Fruit fly (Drosophila melanogaster) whole organism, embryonic: Measurements from ENCODE around the gene CG5326.

Experiments
- Adf1 ChIP-seq: fragments of 200-800 bp; sonication (Bioruptor generic); IDR thresholded peaks from 2 replicates; pipeline ENCODE4 v1.3.6; 2022; ENCODE audit warnings: missing biosample characterization, missing genetic modification characterization
- Antp ChIP-seq: fragments of 200-800 bp; sonication (Bioruptor generic); optimal IDR thresholded peaks from 3 replicates; lab custom pipeline; 2016; ENCODE audit warnings: missing biosample characterization, missing genetic modification characterization
- Bgb ChIP-seq: fragments of 200-800 bp; sonication (Bioruptor generic); IDR thresholded peaks from 2 replicates; pipeline ENCODE4 v1.3.6; 2022; ENCODE audit warnings: missing biosample characterization, missing genetic modification characterization; ENCODE audit not compliant: partially characterized antibody
- Bteb2 ChIP-seq: fragments of 200-800 bp; sonication (Bioruptor generic); optimal IDR thresholded peaks from 2 replicates; lab custom pipeline; 2016; ENCODE audit warnings: missing biosample characterization, missing genetic modification characterization
- CG1024 ChIP-seq: fragments of 200-800 bp; sonication (Bioruptor generic); IDR thresholded peaks from 2 replicates; pipeline ENCODE4 v1.3.6; 2022; ENCODE audit warnings: missing biosample characterization, missing genetic modification characterization
- CG10267 ChIP-seq: fragments of 200-800 bp; sonication (Bioruptor generic); optimal IDR thresholded peaks from 2 replicates; lab custom pipeline; 2018; ENCODE audit warnings: missing biosample characterization, mild to moderate bottlenecking, missing genetic modification characterization, moderate library complexity
- CG10979 ChIP-seq: fragments of 200-800 bp; sonication (Bioruptor generic); optimal IDR thresholded peaks from 2 replicates; lab custom pipeline; 2018; ENCODE audit warnings: missing biosample characterization, mild to moderate bottlenecking, missing genetic modification characterization, moderate library complexity
- CG11093 ChIP-seq: fragments of 200-800 bp; sonication (Bioruptor generic); IDR thresholded peaks from 3 replicates; pipeline ENCODE4 v1.3.6; 2022; ENCODE audit warnings: missing biosample characterization, missing genetic modification characterization
- CG12299 ChIP-seq: fragments of 200-800 bp; sonication (Bioruptor generic); optimal IDR thresholded peaks from 2 replicates; lab custom pipeline; 2018; ENCODE audit warnings: missing biosample characterization, mild to moderate bottlenecking, missing genetic modification characterization
- CG12659 ChIP-seq: fragments of 200-800 bp; sonication (Bioruptor generic); optimal IDR thresholded peaks from 3 replicates; lab custom pipeline; 2017; ENCODE audit warnings: mild to moderate bottlenecking, missing biosample characterization, missing genetic modification reagents, missing genetic modification characterization
- CG13123 ChIP-seq: fragments of 200-800 bp; sonication (Bioruptor generic); optimal IDR thresholded peaks from 2 replicates; lab custom pipeline; 2016; ENCODE audit warnings: missing biosample characterization, missing genetic modification characterization
- CG14710 ChIP-seq: fragments of 200-800 bp; sonication (Bioruptor generic); optimal IDR thresholded peaks from 3 replicates; lab custom pipeline; 2019; ENCODE audit warnings: missing biosample characterization, mild to moderate bottlenecking, missing genetic modification characterization, moderate library complexity
- CG15696 ChIP-seq: fragments of 200-800 bp; sonication (Bioruptor generic); optimal IDR thresholded peaks from 2 replicates; lab custom pipeline; 2019; ENCODE audit warnings: missing biosample characterization, mild to moderate bottlenecking, missing genetic modification characterization, moderate library complexity
- CG17359 ChIP-seq: fragments of 200-800 bp; sonication (Bioruptor generic); optimal IDR thresholded peaks from 3 replicates; lab custom pipeline; 2018; ENCODE audit warnings: missing biosample characterization, mild to moderate bottlenecking, missing genetic modification characterization, moderate library complexity
- CG2202 ChIP-seq: fragments of 200-800 bp; sonication (Bioruptor generic); optimal IDR thresholded peaks from 2 replicates; lab custom pipeline; 2018; ENCODE audit warnings: missing biosample characterization, mild to moderate bottlenecking, missing genetic modification characterization
- CG34376 ChIP-seq: fragments of 200-800 bp; sonication (Bioruptor generic); optimal IDR thresholded peaks from 2 replicates; lab custom pipeline; 2018; ENCODE audit warnings: missing biosample characterization, mild to moderate bottlenecking, missing genetic modification characterization
- CG7372 ChIP-seq: fragments of 200-800 bp; sonication (Bioruptor generic); IDR thresholded peaks from 2 replicates; pipeline ENCODE4 v1.3.6; 2022; ENCODE audit warnings: missing biosample characterization, missing genetic modification characterization
- CG7987 ChIP-seq: fragments of 200-800 bp; sonication (Bioruptor generic); optimal IDR thresholded peaks from 2 replicates; lab custom pipeline; 2018; ENCODE audit warnings: missing biosample characterization, mild to moderate bottlenecking, missing genetic modification characterization, moderate library complexity
- CG8924 ChIP-seq: fragments of 200-800 bp; optimal IDR thresholded peaks from 3 replicates; lab custom pipeline; 2019; ENCODE audit warnings: missing biosample characterization, mild to moderate bottlenecking, missing genetic modification characterization, moderate library complexity
- CG8944 ChIP-seq: fragments of 200-800 bp; sonication (Bioruptor generic); optimal IDR thresholded peaks from 3 replicates; lab custom pipeline; 2016; ENCODE audit warnings: missing biosample characterization, missing genetic modification characterization
- Dek ChIP-seq: fragments of 200-800 bp; sonication (Bioruptor generic); optimal IDR thresholded peaks from 3 replicates; lab custom pipeline; 2019; ENCODE audit warnings: missing biosample characterization, mild to moderate bottlenecking, missing genetic modification characterization, moderate library complexity
- E2f1 ChIP-seq: fragments of 200-800 bp; sonication (Bioruptor generic); IDR thresholded peaks from 2 replicates; pipeline ENCODE4 v1.3.6; 2022; ENCODE audit warnings: missing biosample characterization, missing genetic modification characterization
- Ets65A ChIP-seq: fragments of 200-800 bp; sonication (Bioruptor generic); peaks from one replicate; lab custom pipeline; 2016; ENCODE audit warnings: missing biosample characterization, missing genetic modification characterization
- HHEX ChIP-seq: fragments of 200-800 bp; sonication (Bioruptor generic); optimal IDR thresholded peaks from 3 replicates; lab custom pipeline; 2017; ENCODE audit warnings: missing biosample characterization, mild to moderate bottlenecking, missing genetic modification characterization, missing genetic modification reagents
- HLH54F ChIP-seq: fragments of 200-800 bp; sonication (Bioruptor generic); optimal IDR thresholded peaks from 3 replicates; lab custom pipeline; 2016; ENCODE audit warnings: missing biosample characterization, missing genetic modification characterization
- Hey ChIP-seq: fragments of 200-800 bp; sonication (Bioruptor generic); optimal IDR thresholded peaks from 3 replicates; lab custom pipeline; 2018; ENCODE audit warnings: missing biosample characterization, mild to moderate bottlenecking, missing genetic modification characterization
- HmgZ ChIP-seq: fragments of 200-800 bp; sonication (Bioruptor generic); optimal IDR thresholded peaks from 2 replicates; lab custom pipeline; 2018; ENCODE audit warnings: missing biosample characterization, mild to moderate bottlenecking, missing genetic modification characterization
- Hmr ChIP-seq: fragments of 200-800 bp; sonication (Bioruptor generic); optimal IDR thresholded peaks from 3 replicates; lab custom pipeline; 2017; ENCODE audit warnings: mild to moderate bottlenecking, missing biosample characterization, missing genetic modification reagents, missing genetic modification characterization
- Jarid2 ChIP-seq: fragments of 200-800 bp; sonication (Bioruptor generic); optimal IDR thresholded peaks from 3 replicates; lab custom pipeline; 2017; ENCODE audit warnings: mild to moderate bottlenecking, missing biosample characterization, missing genetic modification reagents, missing genetic modification characterization
- Mad ChIP-seq: fragments of 200-800 bp; sonication (Bioruptor generic); optimal IDR thresholded peaks from 2 replicates; lab custom pipeline; 2016; ENCODE audit warnings: missing biosample characterization, missing genetic modification characterization
- NC2β ChIP-seq: fragments of 200-800 bp; sonication (Bioruptor generic); optimal IDR thresholded peaks from 2 replicates; lab custom pipeline; 2016; ENCODE audit warnings: missing biosample characterization, missing genetic modification characterization
- NFAT ChIP-seq: fragments of 200-800 bp; sonication (Bioruptor generic); IDR thresholded peaks from 2 replicates; pipeline ENCODE4 v1.3.6; 2022; ENCODE audit warnings: missing biosample characterization, missing genetic modification characterization
- Sox100B ChIP-seq: fragments of 200-800 bp; sonication (Bioruptor generic); optimal IDR thresholded peaks from 3 replicates; lab custom pipeline; 2018; ENCODE audit warnings: missing biosample characterization, mild to moderate bottlenecking, missing genetic modification characterization
- Sry-δ ChIP-seq: fragments of 200-800 bp; sonication (Bioruptor generic); optimal IDR thresholded peaks from 2 replicates; lab custom pipeline; 2016; ENCODE audit warnings: missing biosample characterization, missing genetic modification characterization
- Usf ChIP-seq: fragments of 200-800 bp; sonication (Bioruptor generic); optimal IDR thresholded peaks from 2 replicates; lab custom pipeline; 2017; ENCODE audit warnings: missing genotype, missing biosample characterization, missing genetic modification characterization
- ato ChIP-seq: fragments of 200-800 bp; sonication (Bioruptor generic); IDR thresholded peaks from 2 replicates; pipeline ENCODE4 v1.3.6; 2022; ENCODE audit warnings: missing biosample characterization, missing genetic modification characterization; ENCODE audit not compliant: partially characterized antibody
- bowl ChIP-seq: fragments of 200-800 bp; sonication (Bioruptor generic); IDR thresholded peaks from 2 replicates; pipeline ENCODE4 v1.3.6; 2022; ENCODE audit warnings: missing biosample characterization, missing genetic modification characterization
- caup ChIP-seq: fragments of 200-800 bp; sonication (Bioruptor generic); optimal IDR thresholded peaks from 3 replicates; lab custom pipeline; 2017; ENCODE audit warnings: missing biosample characterization, mild to moderate bottlenecking, missing genetic modification characterization, moderate library complexity; ENCODE audit not compliant: severe bottlenecking
- chif ChIP-seq, 2 experiments: fragments of 200-800 bp; sonication (Bioruptor generic); optimal IDR thresholded peaks; 3 replicates each; lab custom pipeline; 2016; ENCODE audit warnings: missing biosample characterization in 2 of 2, missing genetic modification characterization in 2 of 2
- ci ChIP-seq: fragments of 200-800 bp; sonication (Bioruptor generic); IDR thresholded peaks from 3 replicates; pipeline ENCODE4 v1.3.6; 2022; ENCODE audit warnings: missing biosample characterization, missing genetic modification characterization
- fd64A ChIP-seq: fragments of 200-800 bp; sonication (Bioruptor generic); optimal IDR thresholded peaks from 3 replicates; lab custom pipeline; 2018; ENCODE audit warnings: missing biosample characterization, mild to moderate bottlenecking, missing genetic modification characterization
- gce ChIP-seq: fragments of 200-800 bp; sonication (Bioruptor generic); IDR thresholded peaks from 3 replicates; pipeline ENCODE4 v1.3.6; 2022; ENCODE audit warnings: missing biosample characterization, missing genetic modification characterization
- grn ChIP-seq: fragments of 200-800 bp; sonication (Bioruptor generic); optimal IDR thresholded peaks from 3 replicates; lab custom pipeline; 2017; ENCODE audit warnings: missing biosample characterization, missing genetic modification characterization
- p53 ChIP-seq: fragments of 200-800 bp; sonication (Bioruptor generic); optimal IDR thresholded peaks from 2 replicates; lab custom pipeline; 2016; ENCODE audit warnings: missing biosample characterization, missing genetic modification characterization
- pfk ChIP-seq: fragments of 200-800 bp; sonication (Bioruptor generic); optimal IDR thresholded peaks from 2 replicates; lab custom pipeline; 2018; ENCODE audit warnings: missing biosample characterization, mild to moderate bottlenecking, missing genetic modification characterization, moderate library complexity
- scrt ChIP-seq: fragments of 200-800 bp; sonication (Bioruptor generic); optimal IDR thresholded peaks from 2 replicates; lab custom pipeline; 2018; ENCODE audit warnings: missing biosample characterization, mild to moderate bottlenecking, missing genetic modification characterization, moderate library complexity
- sd ChIP-seq: fragments of 200-800 bp; sonication (Bioruptor generic); optimal IDR thresholded peaks from 3 replicates; lab custom pipeline; 2018; ENCODE audit warnings: missing biosample characterization, mild to moderate bottlenecking, missing genetic modification characterization, moderate library complexity
- sr ChIP-seq: fragments of 200-800 bp; sonication (Bioruptor generic); IDR thresholded peaks from 3 replicates; pipeline ENCODE4 v1.3.6; 2022; ENCODE audit warnings: missing biosample characterization, missing genetic modification characterization
- sug ChIP-seq: fragments of 200-800 bp; optimal IDR thresholded peaks from 2 replicates; lab custom pipeline; 2019; ENCODE audit warnings: missing biosample characterization, mild to moderate bottlenecking, missing genetic modification characterization, moderate library complexity
- zfh1 ChIP-seq: fragments of 200-800 bp; sonication (Bioruptor generic); IDR thresholded peaks from 3 replicates; pipeline ENCODE4 v1.3.6; 2022; ENCODE audit warnings: missing biosample characterization, missing genetic modification characterization

CG5326 gene

DNA sequence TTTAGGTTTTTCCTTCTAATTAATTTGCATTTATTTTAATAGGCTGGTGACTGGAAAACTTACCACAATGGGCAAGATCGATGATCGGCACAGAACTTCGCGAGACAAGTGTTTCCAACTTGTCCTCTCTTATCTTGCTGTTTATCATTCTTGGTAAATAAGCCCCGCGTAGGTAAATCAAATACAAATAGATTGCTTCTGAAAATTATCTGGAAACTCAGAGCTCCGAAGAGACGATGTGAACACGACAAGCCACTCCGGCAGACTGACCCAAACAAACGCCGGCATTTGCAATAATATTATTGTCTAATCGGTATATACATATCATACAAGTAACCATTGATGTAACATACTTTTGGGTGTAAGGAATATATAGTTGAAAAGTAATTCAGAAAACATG, 9.4 kb downstream of the CG5326 start, which contains the start of gene CG33099 (continued):
- TF ChIP-seq CG8944 = peak; percentile 25
- TF ChIP-seq HLH54F (GFP tag; lab: Kevin White, UChicago) = no peak
- TF ChIP-seq Dek (tag; lab: Kevin White, UChicago) = peak; percentile 38
- TF ChIP-seq Mad (GFP tag; lab: Kevin White, UChicago) = peak; percentile 31
- TF ChIP-seq Usf (GFP tag; lab: Kevin White, UChicago) = no peak
- peak; percentile 8 for TF ChIP-seq Sry-δ (GFP tag; lab: Kevin White, UChicago)
- TF ChIP-seq NFAT = peak; percentile 45; the same call in 1 of the 2 replicates
- peak; percentile 27; the same call in 1 of the 2 replicates for TF ChIP-seq CG1024 (GFP tag; lab: Robert Waterston, UW)
- TF ChIP-seq gce (GFP tag; lab: Robert Waterston, UW) = 0 out of 3 replicates have a peak, but pooled peaks have one; percentile 7
- peak; percentile 54 for TF ChIP-seq caup (GFP tag; lab: Kevin White, UChicago)
- peak; percentile 36; the same call in 1 of the 3 replicates for TF ChIP-seq sr (GFP tag; lab: Robert Waterston, UW)
- peak; percentile 81 for TF ChIP-seq Jarid2
- peak; percentile 20 to 21 for TF ChIP-seq chif (GFP tag; optimal IDR thresholded peaks at IDR 0.05; lab: Kevin White, UChicago)
- TF ChIP-seq HmgZ (tag; lab: Kevin White, UChicago) = peak; percentile 66
- peak; percentile 29 for TF ChIP-seq HHEX (GFP tag; lab: Kevin White, UChicago)
- peak; percentile 78 for TF ChIP-seq ci (GFP tag; lab: Robert Waterston, UW)
- peak; percentile 68 for TF ChIP-seq CG15696 (tag; lab: Kevin White, UChicago)
- TF ChIP-seq sd (tag; lab: Kevin White, UChicago) = peak; percentile 18
- peak; percentile 31 for TF ChIP-seq NC2β (GFP tag; lab: Kevin White, UChicago)
- peak; percentile 11 for TF ChIP-seq CG10979 (tag; lab: Kevin White, UChicago)
- TF ChIP-seq zfh1 (GFP tag; lab: Robert Waterston, UW) = 0 out of 3 replicates have a peak, but pooled peaks have one; percentile 34
- peak; percentile 40 for TF ChIP-seq CG12299 (tag; lab: Kevin White, UChicago)
- TF ChIP-seq CG2202 (tag; lab: Kevin White, UChicago) = peak; percentile 43
- TF ChIP-seq CG10267 = peak; percentile 7
- TF ChIP-seq Hmr (GFP tag; lab: Kevin White, UChicago) = peak; percentile 65
- TF ChIP-seq Bteb2 (GFP tag; lab: Kevin White, UChicago) = peak; percentile 23
- TF ChIP-seq CG11093 (GFP tag; lab: Robert Waterston, UW) = no peak
- peak; percentile 33 for TF ChIP-seq CG14710
- TF ChIP-seq pfk (GFP tag; lab: Kevin White, UChicago) = peak; percentile 25
- TF ChIP-seq scrt = peak; percentile 32
- peak; percentile 72 for TF ChIP-seq CG34376
- no peak for TF ChIP-seq ato (GFP tag; lab: Robert Waterston, UW)
- TF ChIP-seq CG7372 (GFP tag; lab: Robert Waterston, UW) = no peak
- TF ChIP-seq grn (GFP tag; lab: Kevin White, UChicago) = peak; percentile 72
- no peak for TF ChIP-seq Ets65A (GFP tag; lab: Kevin White, UChicago)
- peak; percentile 55 for TF ChIP-seq CG17359
- peak; percentile 30 for TF ChIP-seq CG13123 (GFP tag; lab: Kevin White, UChicago)
- TF ChIP-seq p53 (GFP tag; lab: Kevin White, UChicago) = peak; percentile 38
- 0 out of 2 replicates have a peak, but pooled peaks have one; percentile 12 for TF ChIP-seq E2f1 (GFP tag; lab: Robert Waterston, UW)
- TF ChIP-seq Antp (GFP tag; lab: Kevin White, UChicago) = peak; percentile 6
- TF ChIP-seq CG12659 (GFP tag; lab: Kevin White, UChicago) = peak; percentile 49
- TF ChIP-seq Hey (tag; lab: Kevin White, UChicago) = peak; percentile 51
- peak; percentile 72 for TF ChIP-seq CG7987 (GFP tag; lab: Kevin White, UChicago)
- peak; percentile 45; the same call in 1 of the 2 replicates for TF ChIP-seq Bgb
- peak; percentile 65 for TF ChIP-seq sug (tag; lab: Kevin White, UChicago)
- TF ChIP-seq fd64A (GFP tag; lab: Kevin White, UChicago) = peak; percentile 2
- peak; percentile 35; the same call in 1 of the 2 replicates for TF ChIP-seq Adf1 (GFP tag; lab: Robert Waterston, UW)
- 0 out of 2 replicates have a peak, but pooled peaks have one; percentile 20 for TF ChIP-seq bowl (GFP tag; lab: Robert Waterston, UW)
- peak; percentile 0 for TF ChIP-seq Sox100B (GFP tag; lab: Kevin White, UChicago)
- TF ChIP-seq CG8924 (tag; lab: Kevin White, UChicago) = peak; percentile 48
